Worm (Caenorhabditis elegans): ENCODE data around the gene srh-174.

Gene srh-174

ce11 chrV:17212743-17213142, 34.2 kb downstream of the srh-174 start, which contains the start of gene srh-113:
srh-113 (plus strand) TSS chrV:17213043.
- TF ChIP-seq che-1 (tag; optimal IDR thresholded peaks at IDR 0.05) (no peak), pros-1 (tag; optimal IDR thresholded peaks at IDR 0.05) (no peak), eyg-1 (tag; optimal IDR thresholded peaks at IDR 0.05) (no peak), rnt-1 (tag; optimal IDR thresholded peaks at IDR 0.05) (no peak), pax-1 (tag; optimal IDR thresholded peaks at IDR 0.05) (no peak), tbx-7 (tag; optimal IDR thresholded peaks at IDR 0.05) (no peak), hlh-15 (tag; optimal IDR thresholded peaks at IDR 0.05) (no peak), ama-1 (optimal IDR thresholded peaks at IDR 0.05) (no peak), ceh-31 (tag; optimal IDR thresholded peaks at IDR 0.05) (no peak), ztf-16 (tag; optimal IDR thresholded peaks at IDR 0.05) (no peak), unc-86 (tag; optimal IDR thresholded peaks at IDR 0.05) (no peak), ceh-2 (tag; optimal IDR thresholded peaks at IDR 0.05) (no peak), pat-9 (tag; optimal IDR thresholded peaks at IDR 0.05) (no peak), npax-4 (tag; optimal IDR thresholded peaks at IDR 0.05) (no peak), hlh-13 (GFP tag; optimal IDR thresholded peaks at IDR 0.05) (no peak), tbx-2 (tag; optimal IDR thresholded peaks at IDR 0.05) (no peak), T23F11.4 (GFP tag; optimal IDR thresholded peaks at IDR 0.05) (no peak), syd-9 (tag; optimal IDR thresholded peaks at IDR 0.05) (no peak), pqm-1 (tag; optimal IDR thresholded peaks at IDR 0.05) (no peak)

ce11 chrV:17215602-17216001, 37.0 kb downstream of the srh-174 start:
- TF ChIP-seq ceh-48 (tag; optimal IDR thresholded peaks at IDR 0.05), result no peak
- no peak for TF ChIP-seq rnt-1 (tag; optimal IDR thresholded peaks at IDR 0.05)
- no peak for TF ChIP-seq dve-1 (tag; optimal IDR thresholded peaks at IDR 0.05)

- TF ChIP-seq ref-2 (tag; optimal IDR thresholded peaks at IDR 0.05), result no peak
- TF ChIP-seq rnt-1 (tag; optimal IDR thresholded peaks at IDR 0.05), result no peak
Observed at ce11 chrV:17217690-17218089, 39.1 kb downstream of the srh-174 start, which contains the start of gene srbc-62. srbc-62 (plus strand) TSS chrV:17217990.

- TF ChIP-seq pha-4 (tag; optimal IDR thresholded peaks at IDR 0.05) (no peak), unc-3 (GFP tag; conservative IDR thresholded peaks at IDR 0.05) (no peak), unc-3 (tag; optimal IDR thresholded peaks at IDR 0.05) (no peak)
Observed at ce11 chrV:17220345-17220744, 41.8 kb downstream of the srh-174 start, which contains the start of gene srh-109. srh-109 (minus strand) TSS chrV:17220445.

ce11 chrV:17223305-17223704, 44.7 kb downstream of the srh-174 start, which contains the start of gene srh-252:
srh-252 (minus strand) TSS chrV:17223405.
- TF ChIP-seq hlh-30 (tag; optimal IDR thresholded peaks at IDR 0.05; ENCODE audit: insufficient read depth) (no peak), unc-86 (tag; optimal IDR thresholded peaks at IDR 0.05) (no peak), fkh-6 (tag; optimal IDR thresholded peaks at IDR 0.05) (no peak), nhr-11 (tag; optimal IDR thresholded peaks at IDR 0.05) (no peak), gmeb-2 (tag; optimal IDR thresholded peaks at IDR 0.05) (no peak), fkh-10 (GFP tag; optimal IDR thresholded peaks at IDR 0.05) (no peak), ref-2 (tag; optimal IDR thresholded peaks at IDR 0.05) (no peak), fax-1 (tag; optimal IDR thresholded peaks at IDR 0.05) (no peak), hlh-8 (tag; optimal IDR thresholded peaks at IDR 0.05) (no peak), K02D7.2 (tag; optimal IDR thresholded peaks at IDR 0.05) (no peak), C38D4.7 (GFP tag; optimal IDR thresholded peaks at IDR 0.05) (no peak), ceh-22 (tag; optimal IDR thresholded peaks at IDR 0.05) (no peak), tbx-7 (tag; optimal IDR thresholded peaks at IDR 0.05) (no peak), dve-1 (tag; optimal IDR thresholded peaks at IDR 0.05) (no peak)

ce11 chrV:17225389-17225788, 46.8 kb downstream of the srh-174 start, which contains the start of gene scl-25:
scl-25 (plus strand) TSS chrV:17225689.
- TF ChIP-seq npax-4 (tag; optimal IDR thresholded peaks at IDR 0.05) (no peak), ceh-30 (tag; optimal IDR thresholded peaks at IDR 0.05) (no peak), pha-2 (tag; optimal IDR thresholded peaks at IDR 0.05) (no peak), fkh-10 (GFP tag; optimal IDR thresholded peaks at IDR 0.05) (no peak), rnt-1 (tag; optimal IDR thresholded peaks at IDR 0.05) (no peak)

Measured in whole organism, late embryonic.